Fruit fly (Drosophila melanogaster) Kc167 (cell line): ENCODE measurements around the gene Osi22.

ENCODE experiments used
- Myc ChIP-seq: fragments of >200 bp; optimal IDR thresholded peaks from 2 replicates; lab custom pipeline; 2017; ENCODE audit warnings: missing external identifiers
- Sin3A ChIP-seq: fragments of >200 bp; optimal IDR thresholded peaks from 2 replicates; lab custom pipeline; 2018; ENCODE audit warnings: missing external identifiers
- h ChIP-seq: fragments of >200 bp; optimal IDR thresholded peaks from 3 replicates; lab custom pipeline; 2018; ENCODE audit warnings: missing external identifiers
- insv ChIP-seq: fragments of >200 bp; optimal IDR thresholded peaks from 3 replicates; lab custom pipeline; 2018; ENCODE audit warnings: missing external identifiers
- psq ChIP-seq: fragments of >200 bp; optimal IDR thresholded peaks from 2 replicates; lab custom pipeline; 2017; ENCODE audit warnings: missing external identifiers
- ttk ChIP-seq: sonication (Bioruptor generic); optimal IDR thresholded peaks from 2 replicates; lab custom pipeline; 2017; ENCODE audit warnings: missing external identifiers

Gene Osi22

DNA sequence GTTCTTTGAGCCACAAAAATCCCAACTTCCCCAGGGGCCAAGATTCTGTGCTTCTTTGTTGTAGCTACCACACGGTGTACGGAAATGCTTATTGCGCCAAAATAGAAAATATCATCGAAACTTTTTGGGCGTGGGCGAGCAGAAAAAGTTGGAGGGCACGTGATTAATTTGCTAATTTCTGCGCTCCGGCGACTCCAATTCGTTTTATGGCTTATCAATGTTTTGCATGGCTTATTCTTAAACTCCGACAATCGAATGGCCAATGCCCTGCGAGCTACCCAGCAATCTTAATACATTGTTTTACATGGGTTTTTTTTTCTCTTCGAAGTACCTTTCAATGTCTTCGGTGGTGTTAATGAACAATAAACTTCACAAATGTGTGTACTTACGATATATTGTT, 15.0 kb upstream of the Osi22 start:
- no peak for TF ChIP-seq insv

DNA sequence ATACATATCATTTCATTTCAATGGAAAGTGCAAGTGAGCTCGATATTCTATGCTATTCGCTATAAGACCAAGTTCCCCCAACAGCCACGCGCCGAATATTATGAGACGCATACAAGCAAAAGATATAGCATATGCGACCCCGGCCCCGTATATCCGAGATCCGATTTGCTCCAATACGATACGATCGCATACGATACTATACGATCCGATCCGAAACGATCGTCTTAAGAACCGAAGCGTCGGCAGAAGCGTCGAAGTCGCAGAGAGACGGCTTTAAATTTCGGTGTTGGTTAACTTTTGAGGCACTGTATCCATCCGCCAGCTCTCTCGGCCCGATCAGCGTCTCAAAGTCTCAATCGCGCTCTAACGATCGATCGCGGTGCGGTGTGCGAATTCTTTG, 11.0 kb upstream of the Osi22 start, which contains the start of gene CG8630:
CG8630 (plus strand) TSS at position 303 of the 400 bp plus-strand sequence.
- TF ChIP-seq insv (no peak), h (no peak), Myc (no peak), Sin3A (lab: Kevin White, UChicago) (no peak), ttk (lab: Kevin White, UChicago) (no peak), psq (lab: Kevin White, UChicago) (no peak)

DNA sequence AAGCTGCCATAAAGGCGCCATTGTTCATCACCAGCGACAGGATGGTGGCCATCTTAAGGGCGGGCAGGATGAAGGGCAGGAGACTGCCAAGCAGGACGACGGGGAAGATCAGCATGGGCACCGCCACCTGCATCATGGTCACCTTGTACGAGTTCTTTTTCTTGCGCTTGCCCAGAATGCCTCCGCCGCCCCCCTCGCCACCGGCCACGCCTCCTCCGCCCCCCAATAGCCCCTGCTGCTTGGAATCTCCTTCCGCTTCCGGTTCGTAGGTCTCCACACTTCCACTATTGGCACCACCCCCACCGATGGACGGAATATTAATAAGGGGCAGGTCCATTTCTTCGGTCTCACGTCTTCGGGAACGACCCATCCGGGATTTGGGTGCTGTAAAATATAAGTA, 5.3 kb upstream of the Osi22 start:
- TF ChIP-seq Sin3A (lab: Kevin White, UChicago) = no peak
- no peak for TF ChIP-seq h
- TF ChIP-seq Myc = no peak
- TF ChIP-seq insv = no peak
- TF ChIP-seq psq (lab: Kevin White, UChicago) = no peak
- TF ChIP-seq ttk (lab: Kevin White, UChicago) = no peak

DNA sequence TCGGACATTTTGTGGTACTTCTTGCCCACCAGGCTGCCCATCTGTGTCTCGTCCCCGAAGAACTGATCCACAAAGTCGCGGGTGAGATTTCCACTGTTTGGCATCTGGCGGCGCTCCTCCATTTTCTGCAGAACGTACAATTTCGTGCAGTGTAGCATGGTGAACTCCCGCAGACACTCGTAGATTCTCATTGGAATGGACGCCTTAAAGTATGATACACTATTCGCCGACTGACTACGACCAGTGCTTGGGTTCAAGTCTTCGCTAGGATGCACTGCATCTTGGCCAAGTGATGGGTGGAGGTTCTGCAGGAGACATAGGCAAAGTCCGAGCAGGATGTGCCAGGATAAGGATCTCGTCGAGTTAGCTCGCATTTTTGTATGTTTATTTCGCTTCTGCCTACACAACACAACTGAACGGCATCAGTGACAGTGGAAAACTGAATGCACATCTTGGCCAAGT, 4.3 kb upstream of the Osi22 start, which contains the start of gene CG15888:
CG15888 (minus strand) TSS at position 412 of the 462 bp plus-strand sequence.
- TF ChIP-seq Sin3A (lab: Kevin White, UChicago) (no peak), h (no peak), Myc (no peak), psq (lab: Kevin White, UChicago) (no peak)

DNA sequence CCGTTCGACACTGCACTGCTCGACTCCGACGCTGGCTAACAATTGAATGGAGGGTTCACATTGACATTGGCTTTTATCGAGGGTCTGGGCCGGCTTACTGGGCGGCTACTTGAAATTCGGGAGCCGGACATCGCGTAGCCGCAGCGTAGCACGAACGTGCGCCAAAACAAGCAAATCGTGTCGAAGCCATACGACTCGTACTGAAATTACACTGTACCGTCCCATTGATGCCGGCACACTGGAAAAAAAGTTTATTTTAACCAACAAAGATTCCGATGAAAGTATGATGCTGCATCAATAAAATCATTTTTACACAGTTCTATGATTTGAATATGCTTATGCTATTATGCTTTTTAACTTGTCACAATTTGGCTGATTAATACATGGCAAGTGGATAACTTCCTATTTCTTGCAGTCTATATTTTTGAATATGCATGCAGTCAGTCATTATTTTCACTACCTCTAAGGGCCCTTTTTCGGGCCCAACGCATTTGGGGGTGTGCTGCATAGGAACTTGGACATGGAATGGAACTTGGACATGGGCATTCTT, 1.6 kb upstream of the Osi22 start, which contains the start of gene apn:
apn (minus strand) TSS at position 51 of the 550 bp plus-strand sequence.
- TF ChIP-seq psq (lab: Kevin White, UChicago) (no peak), insv (no peak), h (no peak), ttk (lab: Kevin White, UChicago) (no peak), Myc (no peak), Sin3A (lab: Kevin White, UChicago) (no peak)

DNA sequence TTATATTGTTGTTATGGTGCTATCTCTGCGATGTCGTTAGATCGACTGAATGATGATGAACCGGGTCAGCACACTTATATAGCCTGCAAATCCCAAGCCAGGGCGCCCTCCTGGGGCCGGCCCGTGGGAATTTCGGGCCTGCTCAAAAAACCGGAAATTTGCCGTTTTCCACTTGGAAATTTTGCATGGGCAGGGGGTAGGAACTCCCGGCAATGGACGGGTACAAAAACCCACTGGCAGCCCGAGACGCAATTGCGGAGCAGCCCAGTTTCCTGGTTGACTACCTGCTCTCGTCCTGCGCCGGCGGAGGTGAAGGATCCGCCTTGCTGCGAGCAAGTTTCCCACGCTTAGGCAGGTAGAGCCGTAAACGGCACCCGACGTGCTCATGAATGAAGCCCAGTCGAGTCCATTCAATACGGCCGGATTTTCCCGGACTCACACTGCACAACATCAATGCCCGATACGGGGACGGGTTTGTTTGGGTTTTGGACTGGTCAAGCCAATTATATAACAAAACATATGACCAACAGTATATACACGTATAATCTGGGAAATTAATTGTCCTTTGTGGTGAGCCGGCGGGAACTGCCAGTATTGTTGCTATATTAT, 2.8 kb downstream of the Osi22 start, which contains the start of gene wntD:
wntD (minus strand) TSS at position 51 of the 609 bp plus-strand sequence.
- TF ChIP-seq ttk (lab: Kevin White, UChicago) = no peak
- no peak for TF ChIP-seq Sin3A (lab: Kevin White, UChicago)
- TF ChIP-seq h = no peak
- TF ChIP-seq psq (lab: Kevin White, UChicago) = no peak
- TF ChIP-seq Myc = no peak
- TF ChIP-seq insv = no peak

DNA sequence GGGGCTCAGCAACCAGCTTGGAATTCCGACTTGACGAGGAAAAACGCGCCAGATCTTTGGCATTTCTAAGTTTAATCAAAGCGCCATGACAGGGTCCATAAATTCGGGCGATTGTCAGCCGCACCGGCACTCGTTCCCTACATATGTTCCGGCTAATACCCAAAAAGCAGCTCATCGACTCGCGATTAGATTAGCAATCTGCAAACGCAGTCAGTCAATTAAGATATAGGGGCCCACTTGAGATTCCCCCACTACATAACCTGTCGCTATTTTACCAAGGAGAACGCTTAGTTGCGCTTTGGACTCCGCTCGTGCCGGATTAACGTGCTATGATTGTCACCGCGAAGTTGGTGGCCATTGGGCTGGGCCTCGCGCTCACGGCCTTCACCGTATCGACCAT, 4.0 kb downstream of the Osi22 start, which contains the start of gene CG8773:
CG8773 (plus strand) TSS at position 288 of the 400 bp plus-strand sequence.
- no peak for TF ChIP-seq Sin3A (lab: Kevin White, UChicago)
- no peak for TF ChIP-seq insv
- TF ChIP-seq Myc = no peak
- TF ChIP-seq h = no peak
- TF ChIP-seq ttk (lab: Kevin White, UChicago) = no peak
- TF ChIP-seq psq (lab: Kevin White, UChicago) = no peak

DNA sequence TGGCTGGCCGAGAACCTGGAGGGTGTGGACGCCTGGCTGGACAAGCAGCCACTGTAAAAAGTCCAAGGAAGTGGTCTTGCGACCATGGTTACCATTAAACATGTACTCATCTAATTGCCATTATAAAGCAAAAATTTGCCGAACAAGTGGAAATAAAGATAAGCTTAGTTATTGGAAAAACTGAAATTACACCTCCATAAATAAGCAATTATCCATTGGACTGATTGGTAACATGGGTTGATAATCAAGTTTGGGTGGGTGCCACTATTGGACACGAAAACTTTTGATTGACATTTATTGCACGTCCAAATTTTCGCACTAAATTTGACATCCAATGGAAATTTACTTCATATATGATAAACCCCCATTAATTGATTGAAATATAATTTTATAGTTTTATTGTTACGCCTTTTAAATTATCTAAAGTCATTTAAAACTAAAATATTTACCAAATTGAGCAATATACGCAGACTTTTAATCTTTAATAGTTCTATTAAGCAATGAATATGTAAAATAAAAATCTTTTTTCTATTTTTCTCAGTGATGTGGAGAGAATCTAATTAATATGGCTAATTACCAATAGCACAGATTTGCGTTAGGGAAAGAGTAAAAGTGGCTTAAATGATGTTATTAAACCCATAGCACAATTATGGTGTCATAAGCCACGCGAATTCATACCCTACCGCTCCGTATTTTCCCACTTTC, 7.8 kb downstream of the Osi22 start, which contains the start of gene CG8774:
CG8774 (plus strand) TSS at position 655 of the 705 bp plus-strand sequence.
- TF ChIP-seq insv (no peak), psq (lab: Kevin White, UChicago) (no peak), ttk (lab: Kevin White, UChicago) (no peak), h (no peak), Myc (no peak)

DNA sequence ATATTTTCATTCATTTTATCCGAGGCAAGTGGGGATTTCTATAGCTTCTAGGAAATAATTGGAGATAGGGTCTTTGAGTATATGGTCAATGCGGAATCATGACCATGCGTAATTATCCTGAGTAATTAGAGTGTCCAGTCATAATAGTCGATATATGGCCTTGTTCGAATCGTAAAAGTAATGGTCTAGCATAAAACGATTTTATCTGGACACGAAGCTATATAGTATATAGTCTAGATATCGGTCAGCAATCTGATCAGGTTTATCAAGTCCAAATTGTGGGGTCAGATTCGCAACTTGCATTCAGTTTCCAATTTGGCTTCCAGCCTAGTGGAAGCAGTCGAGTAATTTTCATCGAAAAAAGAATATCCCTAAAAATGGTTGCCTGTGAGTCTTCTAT, 11.9 kb downstream of the Osi22 start, which contains the start of gene CG32473:
CG32473 (plus strand) TSS at position 301 of the 400 bp plus-strand sequence.
- TF ChIP-seq insv = no peak
- no peak for TF ChIP-seq h
- no peak for TF ChIP-seq psq (lab: Kevin White, UChicago)
- no peak for TF ChIP-seq ttk (lab: Kevin White, UChicago)
- no peak for TF ChIP-seq Sin3A (lab: Kevin White, UChicago)
- no peak for TF ChIP-seq Myc

DNA sequence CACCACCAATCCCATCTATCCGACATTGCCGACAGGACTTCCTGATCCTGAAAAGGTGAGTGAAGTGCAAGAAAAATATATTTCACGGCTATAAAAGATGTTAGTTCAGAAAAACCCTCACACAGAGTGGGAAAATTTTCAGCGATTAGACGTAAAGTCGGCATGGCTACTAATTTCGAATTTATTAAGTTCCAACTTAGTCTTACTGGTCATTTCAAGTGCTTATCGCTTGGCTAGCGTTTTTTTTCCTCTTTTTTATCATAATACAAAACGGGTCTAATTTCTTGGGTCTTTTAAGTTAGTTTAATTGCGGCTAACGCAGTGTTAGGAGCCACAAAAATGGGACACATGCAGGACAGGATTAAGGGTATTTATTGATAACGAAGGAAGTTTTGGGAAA, 12.7 kb downstream of the Osi22 start, which contains the start of gene CG43208:
CG43208 (plus strand) TSS at position 301 of the 400 bp plus-strand sequence.
- TF ChIP-seq ttk (lab: Kevin White, UChicago) = no peak
- TF ChIP-seq Sin3A (lab: Kevin White, UChicago) = no peak
- no peak for TF ChIP-seq psq (lab: Kevin White, UChicago)
- TF ChIP-seq Myc = no peak
- TF ChIP-seq insv = no peak
- no peak for TF ChIP-seq h

DNA sequence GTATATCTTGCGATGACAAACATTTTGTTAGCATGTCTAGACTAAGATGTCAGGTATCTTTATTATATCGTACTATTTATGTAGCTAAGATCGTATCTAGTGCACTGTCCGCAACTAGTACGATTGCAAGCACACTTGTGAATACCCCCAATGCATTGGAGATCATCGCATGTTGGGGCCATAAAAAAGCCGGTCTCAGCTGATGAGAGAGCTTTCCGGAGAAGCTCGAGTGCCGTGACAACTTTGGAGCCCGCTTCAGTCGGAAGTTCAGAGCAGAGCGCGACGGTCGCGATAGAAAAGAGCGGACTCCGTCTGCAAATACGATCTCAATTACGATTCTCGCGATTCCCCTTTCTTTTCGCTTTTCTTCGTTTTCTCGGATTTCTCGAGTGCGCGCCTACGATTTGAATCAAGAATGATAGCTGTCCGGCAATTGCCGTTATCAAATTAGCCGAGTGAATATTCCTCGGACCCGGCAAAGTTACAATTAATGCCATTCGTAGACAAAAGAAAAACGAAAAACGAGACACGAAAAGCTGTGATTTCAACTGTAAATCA, 14.2 kb downstream of the Osi22 start:
- TF ChIP-seq Myc = no peak
- no peak for TF ChIP-seq h
- no peak for TF ChIP-seq psq (lab: Kevin White, UChicago)
- no peak for TF ChIP-seq ttk (lab: Kevin White, UChicago)
- no peak for TF ChIP-seq insv
- TF ChIP-seq Sin3A (lab: Kevin White, UChicago) = no peak

DNA sequence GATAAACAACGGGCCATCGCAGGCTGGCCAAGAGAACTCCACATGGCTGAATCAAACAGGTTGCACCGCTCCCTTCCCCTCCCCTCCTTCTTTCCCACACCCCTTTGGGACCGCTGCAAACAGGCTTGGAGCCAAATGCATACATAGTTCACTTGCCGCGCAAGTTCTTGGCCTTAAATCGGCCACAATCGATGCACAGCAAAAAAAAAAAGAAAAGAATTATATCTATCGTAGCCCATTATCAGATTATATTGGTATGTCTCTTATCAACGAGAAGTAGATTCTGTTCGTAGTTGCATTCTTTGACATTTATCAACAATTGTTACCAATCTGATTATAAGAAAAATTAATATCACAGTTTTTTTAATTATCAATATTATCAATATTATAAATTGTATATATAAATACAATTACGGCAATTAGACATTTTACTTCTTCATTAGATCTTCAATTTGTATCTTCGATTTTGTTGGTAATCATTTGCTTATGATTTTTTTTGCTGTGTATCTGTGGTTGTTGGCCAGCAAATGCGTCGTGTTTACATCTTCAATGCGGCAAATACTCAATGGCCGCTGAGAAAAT, 15.0 kb downstream of the Osi22 start:
- TF ChIP-seq ttk (lab: Kevin White, UChicago) (no peak), h (no peak), Myc (no peak), insv (no peak), Sin3A (lab: Kevin White, UChicago) (no peak), psq (lab: Kevin White, UChicago) (no peak)
